Worm (Caenorhabditis elegans) whole organism, L4/young adult: ENCODE measurements around the gene col-118.

Experiments used
- W03F9.2 ChIP-seq: fragments of 150-350 bp; optimal IDR thresholded peaks from 2 replicates; lab custom pipeline; 2014; ENCODE audit warnings: missing biosample characterization, missing genetic modification characterization
- dao-5 ChIP-seq: sonication (generic microtip); optimal IDR thresholded peaks from 2 replicates; lab custom pipeline; 2016; ENCODE audit warnings: missing genotype, missing genetic modification characterization, moderate library complexity, missing compliant biosample characterization

ce11 chrIV:8824145-8824833 lies 23.7 kb upstream of the col-118 start, which contains the start of the genes col-117 and col-3:
- TF ChIP-seq dao-5 (tag; lab: Kevin White, UChicago) (no peak), W03F9.2 (no peak)
